Fruit fly (Drosophila melanogaster) whole organism, embryonic: ENCODE results near the gene CG1552.
A peak's percentile ranks its signal among the peaks of the same experiment; 100 is the strongest.

Source experiments
- ATbp ChIP-seq: fragments of 200-800 bp; sonication (Bioruptor generic); optimal IDR thresholded peaks from 2 replicates; lab custom pipeline; 2017; ENCODE audit warnings: missing biosample characterization, mild to moderate bottlenecking, missing genetic modification characterization, missing genetic modification reagents
- Antp ChIP-seq: fragments of 200-800 bp; sonication (Bioruptor generic); optimal IDR thresholded peaks from 3 replicates; lab custom pipeline; 2016; ENCODE audit warnings: missing biosample characterization, missing genetic modification characterization
- B-H2 ChIP-seq: fragments of 200-800 bp; sonication (Bioruptor generic); optimal IDR thresholded peaks from 2 replicates; lab custom pipeline; 2018; ENCODE audit warnings: missing biosample characterization, mild to moderate bottlenecking, missing genetic modification characterization
- Bteb2 ChIP-seq: fragments of 200-800 bp; sonication (Bioruptor generic); optimal IDR thresholded peaks from 2 replicates; lab custom pipeline; 2016; ENCODE audit warnings: missing biosample characterization, missing genetic modification characterization
- CG11504 ChIP-seq: fragments of 200-800 bp; sonication (Bioruptor generic); optimal IDR thresholded peaks from 3 replicates; lab custom pipeline; 2019; ENCODE audit warnings: missing biosample characterization, mild to moderate bottlenecking, missing genetic modification characterization, moderate library complexity
- CG14014 ChIP-seq: fragments of 200-800 bp; sonication (Bioruptor generic); IDR thresholded peaks from 2 replicates; pipeline ENCODE4 v1.3.6; 2022; ENCODE audit warnings: missing biosample characterization, missing genetic modification characterization
- CG14860 ChIP-seq: fragments of 200-800 bp; sonication (Bioruptor generic); IDR thresholded peaks from 3 replicates; pipeline ENCODE4 v1.3.6; 2022; ENCODE audit warnings: missing biosample characterization, missing genetic modification characterization; ENCODE audit not compliant: partially characterized antibody
- CG15269 ChIP-seq: fragments of 200-800 bp; sonication (Bioruptor generic); optimal IDR thresholded peaks from 2 replicates; lab custom pipeline; 2018; ENCODE audit warnings: missing biosample characterization, mild to moderate bottlenecking, missing genetic modification characterization, moderate library complexity
- CG16813 ChIP-seq: fragments of 200-800 bp; sonication (Bioruptor generic); IDR thresholded peaks from 3 replicates; pipeline ENCODE4 v1.3.6; 2022; ENCODE audit warnings: missing biosample characterization, missing genetic modification characterization; ENCODE audit not compliant: partially characterized antibody
- CG17912 ChIP-seq: fragments of 200-800 bp; sonication (Bioruptor generic); optimal IDR thresholded peaks from 2 replicates; lab custom pipeline; 2018; ENCODE audit warnings: missing biosample characterization, mild to moderate bottlenecking, missing genetic modification characterization
- CG2120 ChIP-seq: fragments of 200-800 bp; sonication (Bioruptor generic); optimal IDR thresholded peaks from 3 replicates; lab custom pipeline; 2016; ENCODE audit warnings: missing biosample characterization, missing genetic modification characterization
- CG2712 ChIP-seq: fragments of 200-800 bp; optimal IDR thresholded peaks from 3 replicates; lab custom pipeline; 2019; ENCODE audit warnings: missing biosample characterization, mild to moderate bottlenecking, missing genetic modification characterization, moderate library complexity
- CG2889 ChIP-seq: fragments of 200-800 bp; sonication (Bioruptor generic); IDR thresholded peaks from 3 replicates; pipeline ENCODE4 v1.3.6; 2022; ENCODE audit warnings: missing biosample characterization, missing genetic modification characterization
- CG31365 ChIP-seq: fragments of 200-800 bp; sonication (Bioruptor generic); optimal IDR thresholded peaks from 2 replicates; lab custom pipeline; 2018; ENCODE audit warnings: missing biosample characterization, mild to moderate bottlenecking, missing genetic modification characterization
- CG32767 ChIP-seq: fragments of 200-800 bp; sonication (Bioruptor generic); IDR thresholded peaks from 2 replicates; pipeline ENCODE4 v1.3.6; 2022; ENCODE audit warnings: missing biosample characterization, missing genetic modification characterization
- CG3407 ChIP-seq: fragments of 200-800 bp; sonication (Bioruptor generic); optimal IDR thresholded peaks from 2 replicates; lab custom pipeline; 2018; ENCODE audit warnings: missing biosample characterization, mild to moderate bottlenecking, missing genetic modification characterization
- CG3838 ChIP-seq: fragments of 200-800 bp; sonication (Bioruptor generic); optimal IDR thresholded peaks from 3 replicates; lab custom pipeline; 2016; ENCODE audit warnings: missing biosample characterization, missing genetic modification characterization
- CG4424 ChIP-seq: fragments of 200-800 bp; sonication (Bioruptor generic); optimal IDR thresholded peaks from 3 replicates; lab custom pipeline; 2016; ENCODE audit warnings: missing biosample characterization, missing genetic modification characterization
- CG6813 ChIP-seq: fragments of 200-800 bp; sonication (Bioruptor generic); optimal IDR thresholded peaks from 2 replicates; lab custom pipeline; 2017; ENCODE audit warnings: missing biosample characterization, missing genetic modification characterization, mild to moderate bottlenecking, moderate library complexity, missing genetic modification reagents
- CG7745 ChIP-seq: fragments of 200-800 bp; sonication (Bioruptor generic); optimal IDR thresholded peaks from 2 replicates; lab custom pipeline; 2018; ENCODE audit warnings: missing biosample characterization, mild to moderate bottlenecking, missing genetic modification characterization, moderate library complexity
- CG9797 ChIP-seq: fragments of 200-800 bp; sonication (Bioruptor generic); optimal IDR thresholded peaks from 3 replicates; lab custom pipeline; 2018; ENCODE audit warnings: missing biosample characterization, mild to moderate bottlenecking, missing genetic modification characterization
- Dip3 ChIP-seq: fragments of 200-800 bp; sonication (Bioruptor generic); optimal IDR thresholded peaks from 3 replicates; lab custom pipeline; 2016; ENCODE audit warnings: missing biosample characterization, missing genetic modification characterization
- Fer2 ChIP-seq: fragments of 200-800 bp; sonication (Bioruptor generic); optimal IDR thresholded peaks from 2 replicates; lab custom pipeline; 2018; ENCODE audit warnings: missing biosample characterization, mild to moderate bottlenecking, missing genetic modification characterization, moderate library complexity
- Gsc ChIP-seq: fragments of 200-800 bp; sonication (Bioruptor generic); IDR thresholded peaks from 2 replicates; pipeline ENCODE4 v1.3.6; 2022; ENCODE audit warnings: missing biosample characterization, missing genetic modification characterization
- HLH4C ChIP-seq: fragments of 200-800 bp; sonication (Bioruptor generic); IDR thresholded peaks from 3 replicates; pipeline ENCODE4 v1.3.6; 2022; ENCODE audit warnings: missing biosample characterization, missing genetic modification characterization; ENCODE audit not compliant: partially characterized antibody
- Hmr ChIP-seq: fragments of 200-800 bp; sonication (Bioruptor generic); optimal IDR thresholded peaks from 3 replicates; lab custom pipeline; 2017; ENCODE audit warnings: mild to moderate bottlenecking, missing biosample characterization, missing genetic modification reagents, missing genetic modification characterization
- Max ChIP-seq: fragments of 200-800 bp; sonication (Bioruptor generic); optimal IDR thresholded peaks from 2 replicates; lab custom pipeline; 2016; ENCODE audit warnings: missing biosample characterization, mild to moderate bottlenecking, missing genetic modification characterization
- Med ChIP-seq: fragments of 200-800 bp; sonication (Bioruptor generic); peaks from one replicate; lab custom pipeline; 2016; ENCODE audit warnings: missing biosample characterization, missing genetic modification characterization, mild to moderate bottlenecking, inconsistent platforms, moderate library complexity
- Neu2 ChIP-seq: fragments of 200-800 bp; sonication (Bioruptor generic); optimal IDR thresholded peaks from 3 replicates; lab custom pipeline; 2016; ENCODE audit warnings: missing biosample characterization, missing genetic modification characterization, borderline replicate concordance
- Sry-δ ChIP-seq: fragments of 200-800 bp; sonication (Bioruptor generic); optimal IDR thresholded peaks from 2 replicates; lab custom pipeline; 2016; ENCODE audit warnings: missing biosample characterization, missing genetic modification characterization
- amos ChIP-seq: fragments of 200-800 bp; sonication (Bioruptor generic); IDR thresholded peaks from 2 replicates; pipeline ENCODE4 v1.3.6; 2022; ENCODE audit warnings: missing biosample characterization, missing genetic modification characterization; ENCODE audit not compliant: partially characterized antibody
- bbx ChIP-seq: fragments of 200-800 bp; sonication (Bioruptor generic); IDR thresholded peaks from 2 replicates; pipeline ENCODE4 v1.3.6; 2022; ENCODE audit warnings: missing biosample characterization, missing genetic modification characterization; ENCODE audit not compliant: partially characterized antibody
- crp ChIP-seq, 2 experiments: fragments of 200-800 bp; sonication (Bioruptor generic); optimal IDR thresholded peaks; 2 replicates in 1 of 2; 3 replicates in 1 of 2; lab custom pipeline; 2017; ENCODE audit warnings: missing biosample characterization in 2 of 2, missing genetic modification characterization in 2 of 2, mild to moderate bottlenecking in 1 of 2, moderate library complexity in 1 of 2
- cwo ChIP-seq: fragments of 200-800 bp; sonication (Bioruptor generic); optimal IDR thresholded peaks from 3 replicates; lab custom pipeline; 2017; ENCODE audit warnings: missing biosample characterization, missing genetic modification characterization, mild to moderate bottlenecking, moderate library complexity, missing genetic modification reagents
- gro ChIP-seq: fragments of 200-800 bp; sonication (Bioruptor generic); optimal IDR thresholded peaks from 2 replicates; lab custom pipeline; 2016; ENCODE audit warnings: missing biosample characterization, missing genetic modification characterization
- hb ChIP-seq: fragments of 200-800 bp; sonication (Bioruptor generic); IDR thresholded peaks from 3 replicates; pipeline ENCODE4 v1.3.6; 2022; ENCODE audit warnings: missing biosample characterization, missing genetic modification characterization; ENCODE audit not compliant: partially characterized antibody
- her ChIP-seq: fragments of 200-800 bp; sonication (Bioruptor generic); optimal IDR thresholded peaks from 2 replicates; lab custom pipeline; 2016; ENCODE audit warnings: missing biosample characterization, missing genetic modification characterization
- kni ChIP-seq: fragments of 200-800 bp; sonication (Bioruptor generic); optimal IDR thresholded peaks from 3 replicates; lab custom pipeline; 2017; ENCODE audit warnings: mild to moderate bottlenecking, missing biosample characterization, missing genetic modification reagents, missing genetic modification characterization
- lov ChIP-seq, 2 experiments: fragments of 200-800 bp in 1 of 2; fragments of >200 bp in 1 of 2; sonication (Bioruptor generic) in 1 of 2; IDR thresholded peaks in 1 of 2; optimal IDR thresholded peaks in 1 of 2; 2 replicates in 1 of 2; 3 replicates in 1 of 2; pipeline versions ENCODE4 v1.3.6 to Lab custom; 2017 to 2022; ENCODE audit warnings: missing biosample characterization in 1 of 2, missing genetic modification characterization in 1 of 2
- nerfin-2 ChIP-seq: fragments of 200-800 bp; sonication (Bioruptor generic); IDR thresholded peaks from 2 replicates; pipeline ENCODE4 v1.3.6; 2022; ENCODE audit warnings: missing biosample characterization, missing genetic modification characterization; ENCODE audit not compliant: partially characterized antibody
- oc ChIP-seq: fragments of 200-800 bp; sonication (Bioruptor generic); optimal IDR thresholded peaks from 2 replicates; lab custom pipeline; 2018; ENCODE audit warnings: missing biosample characterization, mild to moderate bottlenecking, missing genetic modification characterization, moderate library complexity
- odd ChIP-seq: fragments of 200-800 bp; sonication (Bioruptor generic); optimal IDR thresholded peaks from 2 replicates; lab custom pipeline; 2017; ENCODE audit warnings: missing biosample characterization, mild to moderate bottlenecking, missing genetic modification characterization
- ranshi ChIP-seq: fragments of 200-800 bp; sonication (Bioruptor generic); IDR thresholded peaks from 2 replicates; pipeline ENCODE4 v1.3.6; 2022; ENCODE audit warnings: missing biosample characterization, missing genetic modification characterization
- run ChIP-seq: fragments of 200-800 bp; sonication (Bioruptor generic); optimal IDR thresholded peaks from 3 replicates; lab custom pipeline; 2018; ENCODE audit warnings: missing biosample characterization, mild to moderate bottlenecking, missing genetic modification characterization
- usp ChIP-seq: fragments of >200 bp; optimal IDR thresholded peaks from 2 replicates; lab custom pipeline; 2017; ENCODE audit warnings: missing biosample characterization, missing genetic modification characterization
- z ChIP-seq: fragments of 200-800 bp; sonication (Bioruptor generic); IDR thresholded peaks from 3 replicates; pipeline ENCODE4 v1.3.6; 2022; ENCODE audit warnings: missing biosample characterization, missing genetic modification characterization
- zen ChIP-seq: fragments of 200-800 bp; sonication (Bioruptor generic); optimal IDR thresholded peaks from 3 replicates; lab custom pipeline; 2018; ENCODE audit warnings: missing biosample characterization, mild to moderate bottlenecking, missing genetic modification characterization, moderate library complexity
- zen2 ChIP-seq: fragments of 200-800 bp; sonication (Bioruptor generic); IDR thresholded peaks from 3 replicates; pipeline ENCODE4 v1.3.6; 2022; ENCODE audit warnings: missing biosample characterization, missing genetic modification characterization; ENCODE audit not compliant: partially characterized antibody
- zfh2 ChIP-seq: fragments of 200-800 bp; sonication (Bioruptor generic); optimal IDR thresholded peaks from 2 replicates; lab custom pipeline; 2016; ENCODE audit warnings: missing biosample characterization, missing genetic modification characterization

The CG1552 gene

dm6 chrX:11090161-11090560 lies 36.8 kb upstream of the CG1552 start, which contains the start of gene CG2076:
CG2076 (plus strand) TSS chrX:11090210.
- no peak for TF ChIP-seq crp (GFP tag; optimal IDR thresholded peaks at IDR 0.05; lab: Kevin White, UChicago)
- no peak for TF ChIP-seq ranshi (GFP tag; lab: Robert Waterston, UW)
- no peak for TF ChIP-seq CG9797 (GFP tag; lab: Kevin White, UChicago)
- TF ChIP-seq Max (GFP tag; lab: Kevin White, UChicago), result no peak
- no peak for TF ChIP-seq CG17912 (GFP tag; lab: Kevin White, UChicago)
- peak; percentile 84 for TF ChIP-seq amos (GFP tag; lab: Robert Waterston, UW)
- peak; percentile 95 for TF ChIP-seq hb
- no peak for TF ChIP-seq her
- TF ChIP-seq CG3407 (GFP tag; lab: Kevin White, UChicago), result no peak
- no peak for TF ChIP-seq Bteb2 (GFP tag; lab: Kevin White, UChicago)
- no peak for TF ChIP-seq CG31365 (tag; lab: Kevin White, UChicago)
- peak; percentile 24 for TF ChIP-seq Med (GFP tag; lab: Kevin White, UChicago)
- no peak for TF ChIP-seq CG2120 (GFP tag; lab: Kevin White, UChicago)
- TF ChIP-seq Fer2 (tag; lab: Kevin White, UChicago), result no peak
- TF ChIP-seq HLH4C (GFP tag; lab: Robert Waterston, UW), result peak; percentile 97
- TF ChIP-seq oc (tag; lab: Kevin White, UChicago), result no peak
- no peak for TF ChIP-seq CG14014 (GFP tag; lab: Robert Waterston, UW)
- TF ChIP-seq Dip3 (GFP tag; lab: Kevin White, UChicago), result no peak
- no peak for TF ChIP-seq Antp (GFP tag; lab: Kevin White, UChicago)
- TF ChIP-seq kni (GFP tag; lab: Kevin White, UChicago), result no peak
- peak; percentile 87; the same call in 2 of the 3 replicates for TF ChIP-seq zen2
- no peak for TF ChIP-seq B-H2 (GFP tag; lab: Kevin White, UChicago)
- no peak for TF ChIP-seq zfh2 (GFP tag; lab: Kevin White, UChicago)
- TF ChIP-seq ATbp (GFP tag; lab: Kevin White, UChicago), result no peak
- TF ChIP-seq run (tag; lab: Kevin White, UChicago), result no peak
- no peak for TF ChIP-seq lov (optimal IDR thresholded peaks at IDR 0.05; lab: Kevin White, UChicago)
- no peak for TF ChIP-seq lov (GFP tag; IDR thresholded peaks at IDR 0.05; lab: Robert Waterston, UW)
- TF ChIP-seq CG32767 (GFP tag; lab: Robert Waterston, UW), result no peak
- TF ChIP-seq odd (GFP tag; lab: Kevin White, UChicago), result no peak
- TF ChIP-seq CG2712 (tag; lab: Kevin White, UChicago), result no peak
- peak; percentile 96 for TF ChIP-seq CG14860 (GFP tag; lab: Robert Waterston, UW)
- no peak for TF ChIP-seq z (GFP tag; lab: Robert Waterston, UW)
- TF ChIP-seq CG2889, result no peak
- TF ChIP-seq bbx (GFP tag; lab: Robert Waterston, UW), result peak; percentile 90
- no peak for TF ChIP-seq Gsc (GFP tag; lab: Robert Waterston, UW)
- no peak for TF ChIP-seq CG3838 (GFP tag; lab: Kevin White, UChicago)
- no peak for TF ChIP-seq CG15269
- TF ChIP-seq CG16813 (GFP tag; lab: Robert Waterston, UW), result peak; percentile 89
- TF ChIP-seq usp (GFP tag; lab: Kevin White, UChicago), result no peak
- TF ChIP-seq CG11504 (tag; lab: Kevin White, UChicago), result no peak
- TF ChIP-seq CG4424 (GFP tag; lab: Kevin White, UChicago), result no peak
- no peak for TF ChIP-seq CG7745
- peak; percentile 97 for TF ChIP-seq nerfin-2 (GFP tag; lab: Robert Waterston, UW)
- TF ChIP-seq zen (tag; lab: Kevin White, UChicago), result no peak
- no peak for TF ChIP-seq CG6813 (GFP tag; lab: Kevin White, UChicago)
- no peak for TF ChIP-seq gro (GFP tag; lab: Kevin White, UChicago)
- TF ChIP-seq cwo (GFP tag; lab: Kevin White, UChicago), result no peak
- TF ChIP-seq Neu2 (GFP tag; lab: Kevin White, UChicago), result no peak
- TF ChIP-seq Sry-δ, result peak; percentile 58
- no peak for TF ChIP-seq Hmr (GFP tag; lab: Kevin White, UChicago)
